Fruit fly (Drosophila melanogaster): ENCODE results near the gene omd.

omd gene

DNA sequence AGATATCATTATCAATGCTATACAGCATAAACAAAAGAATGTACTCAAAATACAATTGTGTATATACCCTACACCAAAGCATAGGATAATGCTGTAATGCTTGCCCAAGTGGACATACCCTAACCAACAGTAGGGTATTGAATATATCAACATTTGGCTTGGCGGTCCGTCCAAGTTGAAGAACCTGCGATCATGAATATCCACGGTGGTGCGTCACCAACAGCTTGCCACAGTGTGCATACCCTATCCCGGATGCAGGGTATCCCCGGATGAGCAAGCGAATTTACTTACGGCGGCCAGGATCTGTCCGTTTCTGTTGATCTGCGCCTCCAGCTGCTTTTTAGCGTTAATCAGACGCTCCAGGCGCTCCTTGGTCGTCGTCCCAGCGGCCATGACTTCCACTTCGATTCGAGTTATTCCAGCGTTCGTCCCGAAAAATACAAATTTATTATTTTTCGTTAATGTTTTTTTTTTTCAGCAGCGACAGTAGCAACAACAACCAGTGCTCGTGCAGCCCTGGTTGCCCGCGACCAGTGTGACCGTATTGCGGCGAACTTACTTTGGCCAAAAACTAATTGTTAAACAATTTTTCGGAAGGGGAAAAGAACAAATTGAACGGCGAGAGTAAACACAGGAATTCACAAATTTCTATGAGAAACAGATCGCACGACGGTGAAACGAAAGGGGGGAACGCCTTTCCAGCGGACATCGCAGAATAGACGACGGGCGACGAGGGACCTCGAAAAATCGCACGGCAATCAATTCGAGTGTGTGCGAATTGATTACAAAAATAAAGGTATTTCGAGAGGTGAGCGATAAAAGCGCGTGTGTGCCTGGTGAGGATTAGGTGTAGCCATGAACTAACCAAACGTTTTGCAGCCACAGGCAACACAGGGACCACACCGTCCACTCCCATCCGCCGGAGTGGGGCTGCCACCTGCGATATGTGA, 10.6 kb downstream of the omd start, which contains the start of the genes Lkb1 and CG9588 (continued):
- no peak for TF ChIP-seq HmgZ (tag; optimal IDR thresholded peaks at IDR 0.05)
- peak; percentile 32; the same call in 1 of the 2 replicates for TF ChIP-seq E2f2 (GFP tag; IDR thresholded peaks at IDR 0.05)
- peak; percentile 81 for TF ChIP-seq row (GFP tag; IDR thresholded peaks at IDR 0.05)
- no peak for TF ChIP-seq exex (tag; optimal IDR thresholded peaks at IDR 0.05)
- peak; percentile 17 for TF ChIP-seq fu2 (GFP tag; optimal IDR thresholded peaks at IDR 0.05)
- TF ChIP-seq ftz-f1 (GFP tag; optimal IDR thresholded peaks at IDR 0.05), result no peak
- TF ChIP-seq ranshi (GFP tag; IDR thresholded peaks at IDR 0.05), result peak; percentile 62
- TF ChIP-seq CG34422 (GFP tag; IDR thresholded peaks at IDR 0.05), result peak; percentile 81
- TF ChIP-seq Chrac-16 (GFP tag; optimal IDR thresholded peaks at IDR 0.05), result peak; percentile 51
- TF ChIP-seq CG14441 (GFP tag; IDR thresholded peaks at IDR 0.05), result peak; percentile 83
- TF ChIP-seq NK7.1 (GFP tag; optimal IDR thresholded peaks at IDR 0.05), result peak; percentile 34
- peak; percentile 0 for TF ChIP-seq CG13424 (tag; optimal IDR thresholded peaks at IDR 0.05)
- TF ChIP-seq CG13624 (GFP tag; optimal IDR thresholded peaks at IDR 0.05), result peak; percentile 45
- no peak for TF ChIP-seq CG4328 (GFP tag; optimal IDR thresholded peaks at IDR 0.05)
- TF ChIP-seq CG12391 (tag; optimal IDR thresholded peaks at IDR 0.05), result peak; percentile 23
- peak; percentile 32 for TF ChIP-seq CG1233 (GFP tag; optimal IDR thresholded peaks at IDR 0.05)
- TF ChIP-seq CG17829 (tag; optimal IDR thresholded peaks at IDR 0.05), result no peak
- TF ChIP-seq Dref (GFP tag; IDR thresholded peaks at IDR 0.05), result no peak
- TF ChIP-seq amos (GFP tag; IDR thresholded peaks at IDR 0.05; ENCODE audit: partially characterized antibody), result peak; percentile 23; the same call in 1 of the 2 replicates
- no peak for TF ChIP-seq HmgD (GFP tag; optimal IDR thresholded peaks at IDR 0.05)
- no peak for TF ChIP-seq her (GFP tag; optimal IDR thresholded peaks at IDR 0.05)
- peak; percentile 58 for TF ChIP-seq pzg (GFP tag; optimal IDR thresholded peaks at IDR 0.05)
- peak; percentile 33 for TF ChIP-seq Sin3A (optimal IDR thresholded peaks at IDR 0.05)
- TF ChIP-seq nmo (GFP tag; optimal IDR thresholded peaks at IDR 0.05), result peak; percentile 43
- no peak; the same call in 1 of the 2 replicates for TF ChIP-seq gt (GFP tag; IDR thresholded peaks at IDR 0.05)
- no peak for TF ChIP-seq Usf (GFP tag; optimal IDR thresholded peaks at IDR 0.05)
- TF ChIP-seq abd-A (tag; optimal IDR thresholded peaks at IDR 0.05), result no peak
- peak; percentile 41 to 60 for TF ChIP-seq dpn (GFP tag; optimal IDR thresholded peaks at IDR 0.05)
- TF ChIP-seq CG8089 (GFP tag; optimal IDR thresholded peaks at IDR 0.05), result no peak
- TF ChIP-seq CG13287 (GFP tag; IDR thresholded peaks at IDR 0.05; ENCODE audit: partially characterized antibody), result peak; percentile 45; the same call in 1 of the 2 replicates
- TF ChIP-seq Dll (GFP tag; IDR thresholded peaks at IDR 0.05; ENCODE audit: partially characterized antibody), result peak; percentile 37; the same call in 1 of the 4 replicates
- peak; percentile 38 to 41 for TF ChIP-seq Pdp1 (GFP tag; optimal IDR thresholded peaks at IDR 0.05)
- TF ChIP-seq tx (GFP tag; optimal IDR thresholded peaks at IDR 0.05), result peak; percentile 1
- TF ChIP-seq CG12659 (GFP tag; optimal IDR thresholded peaks at IDR 0.05), result peak; percentile 34
- no peak for TF ChIP-seq Elba2 (GFP tag; optimal IDR thresholded peaks at IDR 0.05)
- no peak for TF ChIP-seq CG8359 (GFP tag; optimal IDR thresholded peaks at IDR 0.05; ENCODE audit: borderline replicate concordance)
- TF ChIP-seq Taf1 (GFP tag; IDR thresholded peaks at IDR 0.05), result peak; percentile 62; the same call in 1 of the 2 replicates
- peak; percentile 53 for TF ChIP-seq pb (GFP tag; optimal IDR thresholded peaks at IDR 0.05)
- TF ChIP-seq CG3065 (GFP tag; optimal IDR thresholded peaks at IDR 0.05), result no peak
- TF ChIP-seq CG1603 (tag; optimal IDR thresholded peaks at IDR 0.05), result peak; percentile 63
- TF ChIP-seq CG12236 (GFP tag; optimal IDR thresholded peaks at IDR 0.05), result no peak
- TF ChIP-seq ara (GFP tag; IDR thresholded peaks at IDR 0.05), result peak; percentile 80
- TF ChIP-seq sim (GFP tag; IDR thresholded peaks at IDR 0.05), result peak; percentile 18; the same call in 1 of the 2 replicates
- peak; percentile 17 for TF ChIP-seq ERR (GFP tag; optimal IDR thresholded peaks at IDR 0.05)
- no peak for TF ChIP-seq h (optimal IDR thresholded peaks at IDR 0.05)
- TF ChIP-seq lbe (GFP tag; optimal IDR thresholded peaks at IDR 0.05), result no peak
- TF ChIP-seq Hey (tag; optimal IDR thresholded peaks at IDR 0.05), result no peak
- no peak for TF ChIP-seq scrt (GFP tag; optimal IDR thresholded peaks at IDR 0.05)
- no peak for TF ChIP-seq unc-4 (GFP tag; IDR thresholded peaks at IDR 0.05; ENCODE audit: partially characterized antibody)
